Worm (Caenorhabditis elegans) whole organism, mixed stage, embryonic: ENCODE results near the gene M04C3.2.

Experiments used
- M03D4.4 ChIP-seq: sonication (generic microtip); optimal IDR thresholded peaks from 2 replicates; lab custom pipeline; 2017; ENCODE audit warnings: mild to moderate bottlenecking, missing genetic modification characterization, missing compliant biosample characterization
- snpc-4 ChIP-seq: fragments of 150-350 bp; optimal IDR thresholded peaks from 2 replicates; lab custom pipeline; 2014; ENCODE audit warnings: missing biosample characterization, missing genetic modification characterization
- ztf-11 ChIP-seq: fragments of 150-350 bp; optimal IDR thresholded peaks from 2 replicates; lab custom pipeline; 2014; ENCODE audit warnings: missing biosample characterization, missing genetic modification characterization

ce11 chrV:19470385-19470784 is 21.7 kb upstream of the M04C3.2 start, which contains the start of gene Y43F8B.11:
- TF ChIP-seq ztf-11 (tag; lab: Kevin White, UChicago) (no peak), snpc-4 (no peak), M03D4.4 (tag; lab: Kevin White, UChicago) (no peak)
